Worm (Caenorhabditis elegans): ENCODE results near the gene unc-98.

Gene unc-98

ce11 chrX:7537742-7538268 is 35.6 kb downstream of the unc-98 start, which contains the start of gene dpy-7:
Gene dpy-7 (minus strand): TSS chrX:7537792.
- TF ChIP-seq snpc-4 (tag; optimal IDR thresholded peaks at IDR 0.05) (no peak), nhr-11 (tag; optimal IDR thresholded peaks at IDR 0.05) (no peak), unc-62 (GFP tag; optimal IDR thresholded peaks at IDR 0.05) (no peak), nhr-23 (tag; optimal IDR thresholded peaks at IDR 0.05) (peak; percentile 98), nhr-43 (tag; optimal IDR thresholded peaks at IDR 0.05; ENCODE audit: poor library complexity, severe bottlenecking) (peak; percentile 26)

- TF ChIP-seq lin-39 (tag; optimal IDR thresholded peaks at IDR 0.05): no peak
- TF ChIP-seq mdl-1 (tag; optimal IDR thresholded peaks at IDR 0.05): no peak
- TF ChIP-seq elt-3 (tag; optimal IDR thresholded peaks at IDR 0.05): no peak
- TF ChIP-seq fos-1 (tag; optimal IDR thresholded peaks at IDR 0.05): no peak
- TF ChIP-seq nhr-76 (tag; optimal IDR thresholded peaks at IDR 0.05): no peak
- no peak for TF ChIP-seq ceh-82 (tag; optimal IDR thresholded peaks at IDR 0.05)
Observed at ce11 chrX:7536869-7537268, 36.5 kb downstream of the unc-98 start.

ce11 chrX:7534454-7534853 is 39.0 kb downstream of the unc-98 start:
- TF ChIP-seq jun-1 (tag; optimal IDR thresholded peaks at IDR 0.05) (no peak), tbx-2 (tag; optimal IDR thresholded peaks at IDR 0.05) (no peak)

ce11 chrX:7532632-7533031 is 40.8 kb downstream of the unc-98 start, which contains the start of gene ceh-14:
Gene ceh-14 (minus strand): TSS chrX:7532732.
- TF ChIP-seq nhr-76 (tag; optimal IDR thresholded peaks at IDR 0.05) (no peak), lsy-12 (tag; optimal IDR thresholded peaks at IDR 0.05) (no peak), unc-39 (tag; optimal IDR thresholded peaks at IDR 0.05) (no peak), tbx-2 (tag; optimal IDR thresholded peaks at IDR 0.05) (no peak), nfya-1 (tag; optimal IDR thresholded peaks at IDR 0.05; ENCODE audit: insufficient read depth) (no peak), ceh-82 (tag; optimal IDR thresholded peaks at IDR 0.05) (no peak), ama-1 (optimal IDR thresholded peaks at IDR 0.05) (no peak), eor-1 (tag; optimal IDR thresholded peaks at IDR 0.05) (no peak)

ce11 chrX:7525271-7525670 is 48.1 kb downstream of the unc-98 start, which contains the start of gene F46C8.3:
Gene F46C8.3 (plus strand): TSS chrX:7525571.
- no peak for TF ChIP-seq ama-1 (optimal IDR thresholded peaks at IDR 0.05)
- no peak for TF ChIP-seq ceh-28 (tag; optimal IDR thresholded peaks at IDR 0.05)
- TF ChIP-seq aly-2 (tag; optimal IDR thresholded peaks at IDR 0.05): no peak
- TF ChIP-seq unc-62 (GFP tag; optimal IDR thresholded peaks at IDR 0.05): no peak
- no peak for TF ChIP-seq ztf-4 (tag; optimal IDR thresholded peaks at IDR 0.05)
- TF ChIP-seq unc-39 (tag; optimal IDR thresholded peaks at IDR 0.05): no peak
- TF ChIP-seq daf-12 (tag; optimal IDR thresholded peaks at IDR 0.05): no peak
- TF ChIP-seq ztf-11 (tag; optimal IDR thresholded peaks at IDR 0.05): no peak
- no peak for TF ChIP-seq fkh-10 (GFP tag; optimal IDR thresholded peaks at IDR 0.05)
- no peak for TF ChIP-seq fos-1 (tag; optimal IDR thresholded peaks at IDR 0.05)
- no peak for TF ChIP-seq egl-5 (tag; optimal IDR thresholded peaks at IDR 0.05)
- no peak for TF ChIP-seq snpc-4 (tag; optimal IDR thresholded peaks at IDR 0.05)
- TF ChIP-seq lin-39 (tag; optimal IDR thresholded peaks at IDR 0.05): no peak
- no peak for TF ChIP-seq tbx-2 (tag; optimal IDR thresholded peaks at IDR 0.05)
- no peak for TF ChIP-seq nhr-76 (tag; optimal IDR thresholded peaks at IDR 0.05)
- TF ChIP-seq elt-1 (tag; optimal IDR thresholded peaks at IDR 0.05): no peak
- no peak for TF ChIP-seq skn-1 (tag; optimal IDR thresholded peaks at IDR 0.05)
- no peak for TF ChIP-seq elt-2 (tag; optimal IDR thresholded peaks at IDR 0.05)

- no peak for TF ChIP-seq unc-39 (tag; optimal IDR thresholded peaks at IDR 0.05)
- TF ChIP-seq fkh-2 (tag; optimal IDR thresholded peaks at IDR 0.05): no peak
- no peak for TF ChIP-seq nhr-67 (tag; optimal IDR thresholded peaks at IDR 0.05)
- peak; percentile 27 for TF ChIP-seq nfya-1 (tag; optimal IDR thresholded peaks at IDR 0.05; ENCODE audit: insufficient read depth)
- TF ChIP-seq lsy-12 (tag; optimal IDR thresholded peaks at IDR 0.05): no peak
- TF ChIP-seq nhr-23 (tag; optimal IDR thresholded peaks at IDR 0.05): no peak
- TF ChIP-seq fos-1 (tag; optimal IDR thresholded peaks at IDR 0.05): no peak
- TF ChIP-seq elt-3 (tag; optimal IDR thresholded peaks at IDR 0.05): no peak
Observed at ce11 chrX:7523799-7524198, 49.6 kb downstream of the unc-98 start.

Measured in whole organism, L3 larva.